Worm (Caenorhabditis elegans): ENCODE data around the gene dnj-5.
A peak's percentile ranks its signal among the peaks of the same experiment; 100 is the strongest.

Gene dnj-5

ce11 chrII:6888661-6889579, 30.8 kb upstream of the dnj-5 start:
- TF ChIP-seq pha-2 (tag; optimal IDR thresholded peaks at IDR 0.05) (no peak), unc-55 (GFP tag; optimal IDR thresholded peaks at IDR 0.05) (no peak), che-1 (tag; optimal IDR thresholded peaks at IDR 0.05) (no peak), zip-5 (tag; optimal IDR thresholded peaks at IDR 0.05) (no peak), ceh-24 (tag; optimal IDR thresholded peaks at IDR 0.05) (no peak), tbx-7 (tag; optimal IDR thresholded peaks at IDR 0.05) (no peak), nfya-1 (tag; optimal IDR thresholded peaks at IDR 0.05) (no peak)

ce11 chrII:6888211-6888610, 30.1 kb upstream of the dnj-5 start:
- no peak for TF ChIP-seq elt-4 (tag; optimal IDR thresholded peaks at IDR 0.05)
- TF ChIP-seq hlh-6 (tag; optimal IDR thresholded peaks at IDR 0.05): no peak
- TF ChIP-seq unc-42 (tag; optimal IDR thresholded peaks at IDR 0.05): no peak
- TF ChIP-seq npax-4 (tag; optimal IDR thresholded peaks at IDR 0.05): no peak
- TF ChIP-seq ztf-16 (tag; optimal IDR thresholded peaks at IDR 0.05): no peak
- no peak for TF ChIP-seq fkh-6 (tag; optimal IDR thresholded peaks at IDR 0.05)
- no peak for TF ChIP-seq lin-11 (tag; optimal IDR thresholded peaks at IDR 0.05)
- TF ChIP-seq T23F11.4 (GFP tag; optimal IDR thresholded peaks at IDR 0.05): no peak
- TF ChIP-seq ceh-18 (tag; optimal IDR thresholded peaks at IDR 0.05): no peak
- no peak for TF ChIP-seq nhr-232 (tag; optimal IDR thresholded peaks at IDR 0.05)
- no peak for TF ChIP-seq ahr-1 (tag; optimal IDR thresholded peaks at IDR 0.05)
- no peak for TF ChIP-seq tbx-2 (tag; optimal IDR thresholded peaks at IDR 0.05)
- TF ChIP-seq syd-9 (tag; optimal IDR thresholded peaks at IDR 0.05): no peak
- TF ChIP-seq pag-3 (tag; optimal IDR thresholded peaks at IDR 0.05; ENCODE audit: borderline replicate concordance): no peak
- TF ChIP-seq K02D7.2 (tag; optimal IDR thresholded peaks at IDR 0.05): no peak
- TF ChIP-seq eyg-1 (tag; optimal IDR thresholded peaks at IDR 0.05): no peak
- no peak for TF ChIP-seq hlh-8 (tag; optimal IDR thresholded peaks at IDR 0.05)
- no peak for TF ChIP-seq Y22D7AL.16 (tag; optimal IDR thresholded peaks at IDR 0.05)
- no peak for TF ChIP-seq C08G9.2 (tag; optimal IDR thresholded peaks at IDR 0.05)
- TF ChIP-seq sox-2 (GFP tag; IDR thresholded peaks at IDR 0.05): no peak

- TF ChIP-seq elt-2 (tag; optimal IDR thresholded peaks at IDR 0.05): peak; percentile 42
- no peak for TF ChIP-seq ceh-24 (tag; optimal IDR thresholded peaks at IDR 0.05)
Measured at ce11 chrII:6887319-6888005, 29.4 kb upstream of the dnj-5 start, which contains the start of gene pmp-2. TSS of gene pmp-2 (minus strand) at chrII:6887805.

ce11 chrII:6884568-6884967, 26.5 kb upstream of the dnj-5 start:
- TF ChIP-seq elt-4 (tag; optimal IDR thresholded peaks at IDR 0.05) (no peak), pros-1 (tag; optimal IDR thresholded peaks at IDR 0.05) (no peak), ceh-48 (tag; optimal IDR thresholded peaks at IDR 0.05) (no peak), pha-2 (tag; optimal IDR thresholded peaks at IDR 0.05) (no peak), ceh-30 (tag; optimal IDR thresholded peaks at IDR 0.05) (no peak), eyg-1 (tag; optimal IDR thresholded peaks at IDR 0.05) (no peak), pha-4 (tag; optimal IDR thresholded peaks at IDR 0.05) (no peak), ceh-45 (GFP tag; IDR thresholded peaks at IDR 0.05) (no peak), unc-42 (tag; optimal IDR thresholded peaks at IDR 0.05) (no peak), unc-55 (GFP tag; optimal IDR thresholded peaks at IDR 0.05) (no peak), sox-4 (tag; optimal IDR thresholded peaks at IDR 0.05) (no peak), F13H6.1 (tag; optimal IDR thresholded peaks at IDR 0.05) (no peak), ceh-2 (tag; optimal IDR thresholded peaks at IDR 0.05) (no peak)
